Worm (Caenorhabditis elegans) whole organism, late embryonic: ENCODE data around the gene R11.4.

Source experiments
- C08G9.2 ChIP-seq: sonication (generic microtip); optimal IDR thresholded peaks from 2 replicates; lab custom pipeline; 2016; ENCODE audit warnings: mild to moderate bottlenecking, missing genetic modification characterization, moderate library complexity, missing compliant biosample characterization
- K02D7.2 ChIP-seq: sonication (generic microtip); optimal IDR thresholded peaks from 2 replicates; lab custom pipeline; 2017; ENCODE audit warnings: mild to moderate bottlenecking, missing genetic modification characterization, missing compliant biosample characterization
- T23F11.4 ChIP-seq: fragments of 200-800 bp; sonication (Bioruptor generic); optimal IDR thresholded peaks from 2 replicates; lab custom pipeline; 2018; ENCODE audit warnings: mild to moderate bottlenecking, missing genetic modification characterization, missing compliant biosample characterization
- Y22D7AL.16 ChIP-seq: sonication (generic microtip); optimal IDR thresholded peaks from 2 replicates; lab custom pipeline; 2016; ENCODE audit warnings: missing genetic modification characterization, missing compliant biosample characterization
- ceh-22 ChIP-seq: sonication (generic microtip); optimal IDR thresholded peaks from 2 replicates; lab custom pipeline; 2017; ENCODE audit warnings: missing biosample characterization, missing genetic modification characterization
- ceh-24 ChIP-seq: sonication (generic microtip); optimal IDR thresholded peaks from 2 replicates; lab custom pipeline; 2016; ENCODE audit warnings: mild to moderate bottlenecking, missing genetic modification characterization, missing compliant biosample characterization
- ceh-31 ChIP-seq: sonication (generic microtip); optimal IDR thresholded peaks from 2 replicates; lab custom pipeline; 2016; ENCODE audit warnings: missing genetic modification characterization, missing compliant biosample characterization
- ceh-45 ChIP-seq: fragments of 200-800 bp; sonication (Bioruptor generic); IDR thresholded peaks from 2 replicates; pipeline ENCODE4 v1.3.6; 2022; ENCODE audit warnings: missing genetic modification reagents, missing genetic modification characterization, missing compliant biosample characterization
- ceh-48 ChIP-seq: sonication (generic microtip); optimal IDR thresholded peaks from 2 replicates; lab custom pipeline; 2016; ENCODE audit warnings: missing genetic modification characterization, inconsistent platforms, missing compliant biosample characterization
- ceh-6 ChIP-seq: fragments of 200-800 bp; sonication (Bioruptor generic); optimal IDR thresholded peaks from 2 replicates; lab custom pipeline; 2018; ENCODE audit warnings: mild to moderate bottlenecking, missing genetic modification characterization, missing compliant biosample characterization
- ceh-9 ChIP-seq: sonication (generic microtip); optimal IDR thresholded peaks from 2 replicates; lab custom pipeline; 2016; ENCODE audit warnings: mild to moderate bottlenecking, missing genetic modification characterization, inconsistent platforms, missing compliant biosample characterization
- dmd-4 ChIP-seq: sonication (generic microtip); optimal IDR thresholded peaks from 2 replicates; lab custom pipeline; 2016; ENCODE audit warnings: borderline replicate concordance, missing genetic modification characterization, missing compliant biosample characterization
- dve-1 ChIP-seq: sonication (generic microtip); optimal IDR thresholded peaks from 2 replicates; lab custom pipeline; 2017; ENCODE audit warnings: antibody characterized with exemption, mild to moderate bottlenecking, missing genetic modification characterization, missing compliant biosample characterization
- elt-2 ChIP-seq: sonication (generic microtip); optimal IDR thresholded peaks from 2 replicates; lab custom pipeline; 2016; ENCODE audit warnings: missing genetic modification reagents, missing genetic modification characterization, missing compliant biosample characterization
- fkh-10 ChIP-seq: fragments of 150-350 bp; optimal IDR thresholded peaks from 2 replicates; lab custom pipeline; 2014; ENCODE audit warnings: missing biosample characterization, missing genetic modification reagents, missing genetic modification characterization
- fkh-6 ChIP-seq: sonication (generic microtip); optimal IDR thresholded peaks from 2 replicates; lab custom pipeline; 2016; ENCODE audit warnings: missing genetic modification characterization, missing compliant biosample characterization
- gmeb-2 ChIP-seq: sonication (generic microtip); optimal IDR thresholded peaks from 2 replicates; lab custom pipeline; 2016; ENCODE audit warnings: missing genetic modification characterization, inconsistent platforms, missing compliant biosample characterization
- hlh-8 ChIP-seq: sonication (generic microtip); optimal IDR thresholded peaks from 2 replicates; lab custom pipeline; 2016; ENCODE audit warnings: missing genotype, missing genetic modification characterization, missing compliant biosample characterization
- lim-6 ChIP-seq: sonication (generic microtip); optimal IDR thresholded peaks from 2 replicates; lab custom pipeline; 2016; ENCODE audit warnings: missing genetic modification characterization, missing compliant biosample characterization
- lin-11 ChIP-seq: fragments of 200-800 bp; sonication (Bioruptor generic); optimal IDR thresholded peaks from 2 replicates; lab custom pipeline; 2018; ENCODE audit warnings: mild to moderate bottlenecking, missing genetic modification characterization, missing compliant biosample characterization
- madf-2 ChIP-seq: sonication (generic microtip); optimal IDR thresholded peaks from 2 replicates; lab custom pipeline; 2017; ENCODE audit warnings: missing genetic modification characterization, missing compliant biosample characterization
- mec-3 ChIP-seq: sonication (generic microtip); optimal IDR thresholded peaks from 2 replicates; lab custom pipeline; 2016; ENCODE audit warnings: borderline replicate concordance, missing genetic modification characterization, missing compliant biosample characterization
- nfya-1 ChIP-seq: sonication (generic microtip); optimal IDR thresholded peaks from 2 replicates; lab custom pipeline; 2017; ENCODE audit warnings: missing genetic modification characterization, mild to moderate bottlenecking, missing compliant biosample characterization, antibody characterized with exemption, moderate library complexity
- nhr-11 ChIP-seq: fragments of 150-350 bp; optimal IDR thresholded peaks from 2 replicates; lab custom pipeline; 2014; ENCODE audit warnings: missing biosample characterization, missing genetic modification characterization
- nhr-232 ChIP-seq: sonication (generic microtip); optimal IDR thresholded peaks from 2 replicates; lab custom pipeline; 2016; ENCODE audit warnings: missing genetic modification characterization, missing compliant biosample characterization
- npax-4 ChIP-seq: sonication (generic microtip); optimal IDR thresholded peaks from 2 replicates; lab custom pipeline; 2016; ENCODE audit warnings: missing genetic modification characterization, missing compliant biosample characterization
- odd-2 ChIP-seq: sonication (generic microtip); optimal IDR thresholded peaks from 2 replicates; lab custom pipeline; 2017; ENCODE audit warnings: antibody characterized with exemption, mild to moderate bottlenecking, missing genetic modification characterization, missing compliant biosample characterization
- pag-3 ChIP-seq: sonication (generic microtip); optimal IDR thresholded peaks from 2 replicates; lab custom pipeline; 2016; ENCODE audit warnings: missing compliant biosample characterization, missing genetic modification characterization, borderline replicate concordance
- pat-9 ChIP-seq: fragments of 200-800 bp; sonication (Bioruptor generic); optimal IDR thresholded peaks from 2 replicates; lab custom pipeline; 2018; ENCODE audit warnings: mild to moderate bottlenecking, missing genetic modification characterization, moderate library complexity, missing compliant biosample characterization
- pqm-1 ChIP-seq: sonication (generic microtip); optimal IDR thresholded peaks from 2 replicates; lab custom pipeline; 2016; ENCODE audit warnings: missing genetic modification characterization, missing compliant biosample characterization
- rnt-1 ChIP-seq: sonication (generic microtip); optimal IDR thresholded peaks from 2 replicates; lab custom pipeline; 2016; ENCODE audit warnings: missing genetic modification characterization, missing compliant biosample characterization
- sdc-2 ChIP-seq: sonication (generic microtip); optimal IDR thresholded peaks from 2 replicates; lab custom pipeline; 2016; ENCODE audit warnings: missing genotype, missing genetic modification characterization, missing compliant biosample characterization
- sox-4 ChIP-seq: sonication (generic microtip); optimal IDR thresholded peaks from 2 replicates; lab custom pipeline; 2017; ENCODE audit warnings: mild to moderate bottlenecking, missing genetic modification characterization, inconsistent platforms, missing compliant biosample characterization
- tbx-2 ChIP-seq: sonication (generic microtip); optimal IDR thresholded peaks from 2 replicates; lab custom pipeline; 2016; ENCODE audit warnings: missing genetic modification characterization, missing compliant biosample characterization
- unc-3 ChIP-seq, 2 experiments: fragments of 200-800 bp in 1 of 2; sonication (Bioruptor generic) in 1 of 2; sonication (generic microtip) in 1 of 2; conservative IDR thresholded peaks in 1 of 2; optimal IDR thresholded peaks in 1 of 2; 2 replicates each; pipeline versions ENCODE4 v1.3.6 to Lab custom; 2016 to 2022; ENCODE audit warnings: missing compliant biosample characterization in 2 of 2, missing genetic modification characterization in 2 of 2, missing genetic modification reagents in 1 of 2
- unc-55 ChIP-seq: sonication (generic microtip); optimal IDR thresholded peaks from 2 replicates; lab custom pipeline; 2017; ENCODE audit warnings: missing biosample characterization, missing genetic modification reagents, missing genetic modification characterization
- zip-5 ChIP-seq: sonication (generic microtip); optimal IDR thresholded peaks from 2 replicates; lab custom pipeline; 2016; ENCODE audit warnings: missing genetic modification characterization, missing compliant biosample characterization

R11.4 gene

ce11 chrX:16172863-16173262 lies 37.6 kb downstream of the R11.4 start:
- TF ChIP-seq fkh-6 (tag; lab: Kevin White, UChicago) (no peak), lin-11 (tag; lab: Kevin White, UChicago) (no peak), unc-3 (GFP tag; conservative IDR thresholded peaks at IDR 0.05; lab: Robert Waterston, UW) (no peak), unc-3 (tag; optimal IDR thresholded peaks at IDR 0.05; lab: Kevin White, UChicago) (no peak), tbx-2 (no peak), pag-3 (no peak), dmd-4 (no peak), C08G9.2 (tag; lab: Kevin White, UChicago) (no peak)

ce11 chrX:16166994-16167393 lies 43.4 kb downstream of the R11.4 start:
- TF ChIP-seq dmd-4: no peak
- no peak for TF ChIP-seq ceh-9
- no peak for TF ChIP-seq elt-2 (tag; lab: Kevin White, UChicago)
- no peak for TF ChIP-seq dve-1
- TF ChIP-seq lim-6 (tag; lab: Kevin White, UChicago): no peak
- no peak for TF ChIP-seq pat-9
- TF ChIP-seq odd-2 (tag; lab: Kevin White, UChicago): no peak
- no peak for TF ChIP-seq hlh-8 (tag; lab: Kevin White, UChicago)
- no peak for TF ChIP-seq K02D7.2 (tag; lab: Kevin White, UChicago)
- TF ChIP-seq ceh-45 (GFP tag; lab: Robert Waterston, UW): no peak
- no peak for TF ChIP-seq ceh-48 (tag; lab: Kevin White, UChicago)
- no peak for TF ChIP-seq sox-4 (tag; lab: Kevin White, UChicago)
- TF ChIP-seq nhr-11 (tag; lab: Kevin White, UChicago): no peak
- TF ChIP-seq T23F11.4 (GFP tag; lab: Kevin White, UChicago): no peak
- no peak for TF ChIP-seq C08G9.2 (tag; lab: Kevin White, UChicago)

ce11 chrX:16166484-16166883 lies 43.9 kb downstream of the R11.4 start:
- TF ChIP-seq odd-2 (tag; lab: Kevin White, UChicago) (no peak), elt-2 (tag; lab: Kevin White, UChicago) (peak; percentile 70), mec-3 (no peak), ceh-6 (GFP tag; lab: Kevin White, UChicago) (no peak), rnt-1 (tag; lab: Kevin White, UChicago) (no peak), nhr-11 (tag; lab: Kevin White, UChicago) (no peak), fkh-10 (GFP tag; lab: Kevin White, UChicago) (no peak), unc-55 (GFP tag; lab: Kevin White, UChicago) (no peak), ceh-24 (tag; lab: Kevin White, UChicago) (no peak)

ce11 chrX:16163402-16163801 lies 47.0 kb downstream of the R11.4 start, which contains the start of gene F09C8.1:
F09C8.1 (minus strand) TSS chrX:16163524.
- TF ChIP-seq rnt-1 (tag; lab: Kevin White, UChicago) (no peak), elt-2 (tag; lab: Kevin White, UChicago) (peak; percentile 41)
- TF ChIP-seq, all 69 proteins: peak for 1

ce11 chrX:16160924-16161323 lies 49.5 kb downstream of the R11.4 start:
- no peak for TF ChIP-seq Y22D7AL.16
- TF ChIP-seq fkh-6 (tag; lab: Kevin White, UChicago): no peak
- no peak for TF ChIP-seq pqm-1 (tag; lab: Kevin White, UChicago)
- TF ChIP-seq gmeb-2 (tag; lab: Kevin White, UChicago): no peak
- no peak for TF ChIP-seq elt-2 (tag; lab: Kevin White, UChicago)
- no peak for TF ChIP-seq nhr-232 (tag; lab: Kevin White, UChicago)
- no peak for TF ChIP-seq ceh-6 (GFP tag; lab: Kevin White, UChicago)
- no peak for TF ChIP-seq ceh-31 (tag; lab: Kevin White, UChicago)
- no peak for TF ChIP-seq nfya-1 (tag; lab: Kevin White, UChicago)
- no peak for TF ChIP-seq nhr-11 (tag; lab: Kevin White, UChicago)
- no peak for TF ChIP-seq T23F11.4 (GFP tag; lab: Kevin White, UChicago)
- TF ChIP-seq unc-55 (GFP tag; lab: Kevin White, UChicago): no peak
- no peak for TF ChIP-seq zip-5
- no peak for TF ChIP-seq sdc-2 (tag; lab: Kevin White, UChicago)
- no peak for TF ChIP-seq madf-2 (tag; lab: Kevin White, UChicago)
- no peak for TF ChIP-seq lim-6 (tag; lab: Kevin White, UChicago)
- TF ChIP-seq ceh-22 (tag; lab: Kevin White, UChicago): no peak
- TF ChIP-seq hlh-8 (tag; lab: Kevin White, UChicago): no peak
- no peak for TF ChIP-seq npax-4
- TF ChIP-seq ceh-48 (tag; lab: Kevin White, UChicago): no peak
